Worm (Caenorhabditis elegans) whole organism, young adult: ENCODE results near the gene K05F1.9.

Source experiments
- B0035.1 ChIP-seq: sonication (generic microtip); optimal IDR thresholded peaks from 2 replicates; lab custom pipeline; 2016; ENCODE audit warnings: missing genetic modification characterization, mild to moderate bottlenecking, missing compliant biosample characterization, missing genotype, missing genetic modification reagents
- C06A6.2 ChIP-seq: fragments of 200-800 bp; sonication (Bioruptor generic); conservative IDR thresholded peaks from 2 replicates; pipeline ENCODE4 v1.3.6; 2022; ENCODE audit warnings: missing genetic modification characterization, missing compliant biosample characterization
- C17E4.6 ChIP-seq: fragments of 200-800 bp; sonication (Bioruptor generic); IDR thresholded peaks from 2 replicates; pipeline ENCODE4 v1.3.6; 2022; ENCODE audit warnings: missing genetic modification reagents, missing genetic modification characterization, missing compliant biosample characterization
- D2030.7 ChIP-seq: fragments of 200-800 bp; sonication (Bioruptor generic); IDR thresholded peaks from 2 replicates; pipeline ENCODE4 v1.3.6; 2022; ENCODE audit warnings: missing genetic modification reagents, missing genetic modification characterization, missing compliant biosample characterization
- F10E7.11 ChIP-seq: sonication (generic microtip); optimal IDR thresholded peaks from 2 replicates; lab custom pipeline; 2017; ENCODE audit warnings: mild to moderate bottlenecking, missing genetic modification characterization, moderate library complexity, missing compliant biosample characterization
- F33H1.4 ChIP-seq: fragments of 200-800 bp; sonication (Bioruptor generic); IDR thresholded peaks from 2 replicates; pipeline ENCODE4 v1.3.6; 2022; ENCODE audit warnings: missing genetic modification reagents, missing genetic modification characterization, missing compliant biosample characterization
- F52B5.7 ChIP-seq: sonication (generic microtip); optimal IDR thresholded peaks from 2 replicates; lab custom pipeline; 2016; ENCODE audit warnings: mild to moderate bottlenecking, missing genetic modification characterization, missing compliant biosample characterization
- K11D2.4 ChIP-seq: fragments of 200-800 bp; sonication (Bioruptor generic); IDR thresholded peaks from 2 replicates; pipeline ENCODE4 v1.3.6; 2022; ENCODE audit warnings: missing genetic modification reagents, missing genetic modification characterization, missing compliant biosample characterization
- attf-3 ChIP-seq: fragments of 200-800 bp; sonication (Bioruptor generic); conservative IDR thresholded peaks from 2 replicates; pipeline ENCODE4 v1.3.6; 2022; ENCODE audit warnings: missing genetic modification reagents, missing genetic modification characterization, missing compliant biosample characterization
- attf-6 ChIP-seq: fragments of 200-800 bp; sonication (Bioruptor generic); IDR thresholded peaks from 2 replicates; pipeline ENCODE4 v1.3.6; 2022; ENCODE audit warnings: missing genetic modification reagents, missing genetic modification characterization, missing compliant biosample characterization
- bed-1 ChIP-seq: fragments of 200-800 bp; sonication (Bioruptor generic); IDR thresholded peaks from 2 replicates; pipeline ENCODE4 v1.3.6; 2022; ENCODE audit warnings: missing genetic modification reagents, missing genetic modification characterization, missing compliant biosample characterization
- ccch-3 ChIP-seq: fragments of 200-800 bp; sonication (Bioruptor generic); optimal IDR thresholded peaks from 2 replicates; lab custom pipeline; 2018; ENCODE audit warnings: mild to moderate bottlenecking, missing genetic modification characterization, missing compliant biosample characterization
- cebp-2 ChIP-seq: fragments of 200-800 bp; sonication (Bioruptor generic); IDR thresholded peaks from 2 replicates; pipeline ENCODE4 v1.3.6; 2022; ENCODE audit warnings: missing genetic modification characterization, missing compliant biosample characterization
- ceh-100 ChIP-seq: fragments of 200-800 bp; sonication (Bioruptor generic); IDR thresholded peaks from 2 replicates; pipeline ENCODE4 v1.3.6; 2022; ENCODE audit warnings: missing genetic modification reagents, missing genetic modification characterization, missing compliant biosample characterization
- ceh-27 ChIP-seq: fragments of 200-800 bp; sonication (Bioruptor generic); optimal IDR thresholded peaks from 2 replicates; lab custom pipeline; 2018; ENCODE audit warnings: mild to moderate bottlenecking, missing genetic modification characterization, moderate library complexity, missing compliant biosample characterization
- ceh-40 ChIP-seq: fragments of 200-800 bp; sonication (Bioruptor generic); IDR thresholded peaks from 2 replicates; pipeline ENCODE4 v1.3.6; 2022; ENCODE audit warnings: missing genetic modification characterization, missing compliant biosample characterization
- ceh-79 ChIP-seq: sonication (generic microtip); optimal IDR thresholded peaks from 2 replicates; lab custom pipeline; 2017; ENCODE audit warnings: mild to moderate bottlenecking, missing genetic modification characterization, missing compliant biosample characterization
- dpl-1 ChIP-seq: fragments of 150-350 bp; optimal IDR thresholded peaks from 2 replicates; lab custom pipeline; 2014; ENCODE audit warnings: missing biosample characterization, missing genetic modification reagents, missing genetic modification characterization
- egl-18 ChIP-seq: fragments of 200-800 bp; sonication (Bioruptor generic); IDR thresholded peaks from 2 replicates; pipeline ENCODE4 v1.3.6; 2022; ENCODE audit warnings: missing genetic modification reagents, missing genetic modification characterization, missing compliant biosample characterization
- gei-17 ChIP-seq: fragments of 200-800 bp; sonication (Bioruptor generic); optimal IDR thresholded peaks from 2 replicates; lab custom pipeline; 2018; ENCODE audit warnings: mild to moderate bottlenecking, missing genetic modification characterization, missing compliant biosample characterization
- him-1 ChIP-seq: sonication (generic microtip); optimal IDR thresholded peaks from 2 replicates; lab custom pipeline; 2016; ENCODE audit warnings: missing genotype, missing genetic modification reagents, missing genetic modification characterization, missing compliant biosample characterization
- hlh-12 ChIP-seq: sonication (generic microtip); optimal IDR thresholded peaks from 2 replicates; lab custom pipeline; 2016; ENCODE audit warnings: missing genetic modification characterization, missing compliant biosample characterization
- hmg-1.2 ChIP-seq: fragments of 200-800 bp; sonication (Bioruptor generic); IDR thresholded peaks from 2 replicates; pipeline ENCODE4 v1.3.6; 2022; ENCODE audit warnings: missing genetic modification reagents, missing genetic modification characterization, missing compliant biosample characterization
- hrde-1 ChIP-seq: sonication (generic microtip); optimal IDR thresholded peaks from 2 replicates; lab custom pipeline; 2016; ENCODE audit warnings: missing genetic modification characterization, mild to moderate bottlenecking, missing compliant biosample characterization, moderate library complexity, missing genotype, missing genetic modification reagents, borderline replicate concordance
- hsf-1 ChIP-seq: fragments of 200-800 bp; sonication (Bioruptor generic); IDR thresholded peaks from 2 replicates; pipeline ENCODE4 v1.3.6; 2022; ENCODE audit warnings: missing genetic modification reagents, missing genetic modification characterization, missing compliant biosample characterization
- let-526 ChIP-seq: fragments of 200-800 bp; sonication (Bioruptor generic); IDR thresholded peaks from 2 replicates; pipeline ENCODE4 v1.3.6; 2022; ENCODE audit warnings: missing genetic modification reagents, missing genetic modification characterization, missing compliant biosample characterization
- lin-26 ChIP-seq: fragments of 200-800 bp; sonication (Bioruptor generic); IDR thresholded peaks from 2 replicates; pipeline ENCODE4 v1.3.6; 2022; ENCODE audit warnings: missing genetic modification reagents, missing genetic modification characterization, missing compliant biosample characterization
- lin-40 ChIP-seq: sonication (generic microtip); optimal IDR thresholded peaks from 2 replicates; lab custom pipeline; 2016; ENCODE audit warnings: missing genetic modification characterization, mild to moderate bottlenecking, missing compliant biosample characterization, missing genotype, missing genetic modification reagents
- lir-1 ChIP-seq: fragments of 200-800 bp; sonication (Bioruptor generic); conservative IDR thresholded peaks from 2 replicates; pipeline ENCODE4 v1.3.6; 2022; ENCODE audit warnings: missing genetic modification reagents, missing genetic modification characterization, missing compliant biosample characterization
- lsy-27 ChIP-seq: sonication (generic microtip); optimal IDR thresholded peaks from 2 replicates; lab custom pipeline; 2017; ENCODE audit warnings: missing genetic modification characterization, mild to moderate bottlenecking, missing compliant biosample characterization, antibody characterized with exemption, missing genotype, borderline replicate concordance; ENCODE audit not compliant: insufficient read depth
- madf-10 ChIP-seq: sonication (generic microtip); optimal IDR thresholded peaks from 2 replicates; lab custom pipeline; 2016; ENCODE audit warnings: mild to moderate bottlenecking, missing genetic modification characterization, missing compliant biosample characterization
- madf-3 ChIP-seq: fragments of 200-800 bp; sonication (Bioruptor generic); IDR thresholded peaks from 2 replicates; pipeline ENCODE4 v1.3.6; 2022; ENCODE audit warnings: missing genetic modification reagents, missing genetic modification characterization, missing compliant biosample characterization
- madf-6 ChIP-seq: fragments of 200-800 bp; sonication (Bioruptor generic); IDR thresholded peaks from 2 replicates; pipeline ENCODE4 v1.3.6; 2022; ENCODE audit warnings: missing genetic modification reagents, missing genetic modification characterization, missing compliant biosample characterization
- mcd-1 ChIP-seq: fragments of 200-800 bp; sonication (Bioruptor generic); IDR thresholded peaks from 2 replicates; pipeline ENCODE4 v1.3.6; 2022; ENCODE audit warnings: missing genetic modification reagents, missing genetic modification characterization, missing compliant biosample characterization
- mxl-1 ChIP-seq: sonication (generic microtip); optimal IDR thresholded peaks from 2 replicates; lab custom pipeline; 2016; ENCODE audit warnings: missing genetic modification characterization, missing compliant biosample characterization
- nhr-80 ChIP-seq: sonication (generic microtip); optimal IDR thresholded peaks from 2 replicates; lab custom pipeline; 2016; ENCODE audit warnings: missing genetic modification characterization, missing compliant biosample characterization
- pha-4 ChIP-seq: fragments of 150-350 bp; sonication (generic microtip); optimal IDR thresholded peaks from 2 replicates; lab custom pipeline; 2014; ENCODE audit warnings: missing biosample characterization, missing genetic modification reagents, missing genetic modification characterization
- snpc-1.3 ChIP-seq: sonication (generic microtip); optimal IDR thresholded peaks from 2 replicates; lab custom pipeline; 2017; ENCODE audit warnings: missing genetic modification characterization, mild to moderate bottlenecking, missing compliant biosample characterization, antibody characterized with exemption, moderate library complexity, missing genotype, missing genetic modification reagents; ENCODE audit not compliant: insufficient read depth
- tbx-9 ChIP-seq: sonication (generic microtip); optimal IDR thresholded peaks from 2 replicates; lab custom pipeline; 2016; ENCODE audit warnings: borderline replicate concordance, missing genetic modification characterization, inconsistent platforms, missing compliant biosample characterization
- ztf-22 ChIP-seq: fragments of 200-800 bp; sonication (Bioruptor generic); optimal IDR thresholded peaks from 2 replicates; lab custom pipeline; 2018; ENCODE audit warnings: mild to moderate bottlenecking, missing genetic modification characterization, moderate library complexity, missing compliant biosample characterization
- ztf-25 ChIP-seq: fragments of 200-800 bp; sonication (Bioruptor generic); IDR thresholded peaks from 2 replicates; pipeline ENCODE4 v1.3.6; 2022; ENCODE audit warnings: missing genetic modification reagents, missing genetic modification characterization, missing compliant biosample characterization
- ztf-6 ChIP-seq: fragments of 200-800 bp; sonication (Bioruptor generic); IDR thresholded peaks from 2 replicates; pipeline ENCODE4 v1.3.6; 2022; ENCODE audit warnings: missing genetic modification reagents, missing genetic modification characterization, missing compliant biosample characterization

K05F1.9 gene

DNA sequence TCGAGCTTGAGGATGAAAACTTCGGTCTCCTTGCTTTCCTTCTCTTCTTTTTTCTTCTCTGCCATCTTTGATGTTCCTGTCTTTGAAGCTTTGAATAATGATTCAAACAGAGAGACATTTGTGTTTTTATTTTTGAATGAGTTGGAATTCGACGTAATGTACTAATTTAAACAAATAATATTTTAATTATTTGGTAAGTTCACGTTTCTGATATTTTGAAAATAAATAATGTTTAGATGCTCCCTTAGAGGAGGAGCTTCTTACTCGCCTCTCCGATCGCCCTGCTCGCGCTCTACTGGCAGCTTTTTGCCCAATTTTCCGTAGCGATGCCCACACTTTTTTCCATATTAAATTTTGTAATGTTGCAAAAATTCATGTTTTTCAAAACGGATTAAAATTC is at the start of gene K05F1.9, which contains the start of gene K05F1.1:
Gene K05F1.9 (minus strand): TSS at position 101 of the 400 bp plus-strand sequence.
Gene K05F1.1 (plus strand): TSS at position 308 of the 400 bp plus-strand sequence.
- TF ChIP-seq ceh-79 (tag; lab: Kevin White, UChicago) = no peak

DNA sequence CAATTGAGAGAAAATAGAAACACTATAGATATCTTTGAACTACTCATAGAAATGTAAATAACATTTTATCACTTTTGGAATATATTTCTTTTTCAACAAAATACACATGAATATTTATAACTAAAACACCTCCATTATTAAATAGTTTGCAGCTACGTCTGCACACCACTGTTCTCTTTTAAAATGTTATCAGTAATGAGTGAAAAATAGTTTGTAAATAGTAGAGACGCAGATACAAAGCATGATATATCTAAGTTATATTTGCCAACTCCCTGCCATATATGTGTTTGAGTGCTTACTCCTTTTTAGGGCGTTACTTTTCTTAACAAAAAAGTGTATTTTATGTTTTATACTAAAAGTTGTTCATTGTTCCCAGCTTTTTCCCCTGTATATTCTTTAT is 45.2 kb upstream of the K05F1.9 start:
- no peak for TF ChIP-seq F10E7.11 (tag; lab: Kevin White, UChicago)

DNA sequence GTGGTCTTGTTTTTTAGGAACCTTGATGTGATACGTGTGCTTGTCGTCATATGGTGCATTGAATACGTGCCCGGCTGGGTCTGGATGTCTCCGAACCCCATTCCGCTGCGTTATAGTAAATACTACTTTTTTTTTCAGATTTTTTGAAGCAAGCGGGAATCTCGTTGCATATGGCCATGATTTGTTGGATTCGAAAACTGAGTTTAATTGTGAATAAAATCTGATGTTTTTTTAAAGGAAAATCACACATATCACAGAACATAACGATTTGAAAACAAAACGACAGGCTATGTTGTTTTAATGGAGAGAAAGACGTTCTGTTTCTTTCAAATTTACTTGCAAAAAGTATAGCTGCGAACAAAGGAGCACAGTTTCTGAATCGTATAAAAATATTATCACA is 44.5 kb upstream of the K05F1.9 start, which contains the start of the genes ZK1248.17 and H41C03.3:
Gene ZK1248.17 (minus strand): TSS at position 101 of the 400 bp plus-strand sequence.
Gene H41C03.3 (plus strand): TSS at position 337 of the 400 bp plus-strand sequence.
- TF ChIP-seq F52B5.7 (tag; lab: Kevin White, UChicago) = no peak
- TF ChIP-seq ccch-3 (GFP tag; lab: Kevin White, UChicago) = no peak
- no peak for TF ChIP-seq F10E7.11 (tag; lab: Kevin White, UChicago)
- no peak for TF ChIP-seq lin-40 (tag; lab: Kevin White, UChicago)
- no peak for TF ChIP-seq hsf-1 (GFP tag; lab: Robert Waterston, UW)
- no peak for TF ChIP-seq lir-1 (GFP tag; lab: Robert Waterston, UW)
- no peak for TF ChIP-seq madf-10 (tag; lab: Kevin White, UChicago)
- no peak for TF ChIP-seq pha-4
- TF ChIP-seq dpl-1 (GFP tag; lab: Kevin White, UChicago) = no peak
- TF ChIP-seq K11D2.4 (GFP tag; lab: Robert Waterston, UW) = no peak
- TF ChIP-seq ceh-27 = no peak
- TF ChIP-seq B0035.1 (tag; lab: Kevin White, UChicago) = no peak
- TF ChIP-seq snpc-1.3 (tag; lab: Kevin White, UChicago) = no peak
- TF ChIP-seq mxl-1 (tag; lab: Kevin White, UChicago) = no peak
- no peak for TF ChIP-seq gei-17 (GFP tag; lab: Kevin White, UChicago)
- no peak for TF ChIP-seq ztf-25
- no peak for TF ChIP-seq ceh-40 (GFP tag; lab: Robert Waterston, UW)

DNA sequence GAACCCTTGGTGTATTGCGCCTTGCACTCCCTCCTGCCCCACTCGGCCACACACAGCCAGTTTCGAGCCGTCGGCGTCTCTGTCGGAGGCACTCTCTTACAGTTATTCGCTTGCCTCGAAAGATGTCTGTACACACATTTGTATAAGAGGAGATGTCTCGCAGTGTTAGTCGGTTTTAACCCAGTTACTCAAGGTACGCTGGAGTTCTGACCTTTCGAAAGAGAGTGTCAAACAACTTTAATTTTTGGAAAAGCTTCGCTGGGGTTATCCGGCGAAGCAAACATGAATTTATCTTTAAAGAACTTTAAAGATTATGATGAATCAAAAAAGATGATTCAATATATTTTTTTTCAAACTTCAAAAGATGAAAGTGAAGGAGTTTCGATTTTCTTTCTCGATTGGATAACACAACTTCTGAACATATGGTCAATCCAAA is 43.7 kb upstream of the K05F1.9 start:
- TF ChIP-seq C06A6.2 (GFP tag; lab: Robert Waterston, UW) (peak; percentile 99), ztf-22 (GFP tag; lab: Kevin White, UChicago) (peak; percentile 98), lsy-27 (tag; lab: Kevin White, UChicago) (peak; percentile 93), hrde-1 (tag; lab: Kevin White, UChicago) (peak; percentile 94), cebp-2 (GFP tag; lab: Robert Waterston, UW) (peak; percentile 94), madf-6 (GFP tag; lab: Robert Waterston, UW) (peak; percentile 94), hlh-12 (tag; lab: Kevin White, UChicago) (peak; percentile 2), ceh-100 (peak; percentile 95), nhr-80 (peak; percentile 81), madf-3 (peak; percentile 95), lin-26 (GFP tag; lab: Robert Waterston, UW) (peak; percentile 96), mcd-1 (GFP tag; lab: Robert Waterston, UW) (peak; percentile 98), tbx-9 (tag; lab: Kevin White, UChicago) (no peak), attf-6 (GFP tag; lab: Robert Waterston, UW) (peak; percentile 100), let-526 (GFP tag; lab: Robert Waterston, UW) (peak; percentile 97), D2030.7 (GFP tag; lab: Robert Waterston, UW) (peak; percentile 99), attf-3 (peak; percentile 84), bed-1 (GFP tag; lab: Robert Waterston, UW) (peak; percentile 77; the same call in 1 of the 2 replicates), snpc-1.3 (tag; lab: Kevin White, UChicago) (peak; percentile 96), hmg-1.2 (peak; percentile 95), ccch-3 (GFP tag; lab: Kevin White, UChicago) (peak; percentile 31), dpl-1 (GFP tag; lab: Kevin White, UChicago) (peak; percentile 11), him-1 (tag; lab: Kevin White, UChicago) (peak; percentile 100), F52B5.7 (tag; lab: Kevin White, UChicago) (peak; percentile 98), C17E4.6 (peak; percentile 99), ztf-6 (GFP tag; lab: Robert Waterston, UW) (peak; percentile 95), gei-17 (GFP tag; lab: Kevin White, UChicago) (peak; percentile 95), F33H1.4 (GFP tag; lab: Robert Waterston, UW) (peak; percentile 81), egl-18 (GFP tag; lab: Robert Waterston, UW) (peak; percentile 95), mxl-1 (tag; lab: Kevin White, UChicago) (peak; percentile 87)
